Comparison of ENCODE assay signal across 4 fruit fly cellular contexts in genomic region chr3L:20737346-20737745, dm6.
TF ChIP-seq lines count a peak whose summit lies in the region.

No protein-coding gene starts in this region.

- no peak for TF ChIP-seq CTCF in whole organism, embryonic (GFP tag; optimal IDR thresholded peaks at IDR 0.05; lab: Kevin White, UChicago)

TF ChIP-seq in whole organism, embryonic, 481 proteins besides CTCF, POLR2A, EP300 and RAD21 (continues in another document):
- peak; percentile 5 for TF ChIP-seq CG15479 (GFP tag; optimal IDR thresholded peaks at IDR 0.05; lab: Kevin White, UChicago)
- TF ChIP-seq dmrt11E (tag; optimal IDR thresholded peaks at IDR 0.05; lab: Kevin White, UChicago) = peak; percentile 38
- TF ChIP-seq pan (optimal IDR thresholded peaks at IDR 0.05; lab: Kevin White, UChicago) = no peak
- no peak for TF ChIP-seq pan (GFP tag; optimal IDR thresholded peaks at IDR 0.05 in 1 of 2, IDR thresholded peaks at IDR 0.05 in 1 of 2)
- no peak for TF ChIP-seq CG18599 (GFP tag; optimal IDR thresholded peaks at IDR 0.05; lab: Kevin White, UChicago)
- TF ChIP-seq hth (optimal IDR thresholded peaks at IDR 0.05; lab: Kevin White, UChicago) = no peak
- TF ChIP-seq CG1603 (tag; optimal IDR thresholded peaks at IDR 0.05; lab: Kevin White, UChicago) = peak; percentile 15
- TF ChIP-seq Atf6 (GFP tag; IDR thresholded peaks at IDR 0.05; lab: Robert Waterston, UW) = no peak
- no peak for TF ChIP-seq CG3281 (GFP tag; optimal IDR thresholded peaks at IDR 0.05; lab: Kevin White, UChicago)
- no peak for TF ChIP-seq Antp (GFP tag; optimal IDR thresholded peaks at IDR 0.05; lab: Kevin White, UChicago)
- no peak for TF ChIP-seq vnd (GFP tag; IDR thresholded peaks at IDR 0.05; lab: Robert Waterston, UW; ENCODE audit: partially characterized antibody)
- TF ChIP-seq bsh (GFP tag; optimal IDR thresholded peaks at IDR 0.05; lab: Kevin White, UChicago) = peak in 1 of 2 experiments; percentile 36
- TF ChIP-seq gem (tag; optimal IDR thresholded peaks at IDR 0.05; lab: Kevin White, UChicago) = peak; percentile 5
- TF ChIP-seq eve (GFP tag; optimal IDR thresholded peaks at IDR 0.05; lab: Kevin White, UChicago) = no peak
- TF ChIP-seq CG1233 (GFP tag; optimal IDR thresholded peaks at IDR 0.05; lab: Kevin White, UChicago) = no peak
- TF ChIP-seq ttk (GFP tag; IDR thresholded peaks at IDR 0.05; lab: Robert Waterston, UW) = no peak
- no peak for TF ChIP-seq CG43689 (GFP tag; IDR thresholded peaks at IDR 0.05; lab: Robert Waterston, UW)
- TF ChIP-seq CG2202 (tag; optimal IDR thresholded peaks at IDR 0.05; lab: Kevin White, UChicago) = peak; percentile 11
- TF ChIP-seq CHES-1-like (GFP tag; optimal IDR thresholded peaks at IDR 0.05; lab: Kevin White, UChicago) = no peak
- no peak for TF ChIP-seq dpn (GFP tag; optimal IDR thresholded peaks at IDR 0.05; lab: Kevin White, UChicago)
- TF ChIP-seq Med (GFP tag; lab: Kevin White, UChicago) = peak; percentile 40
- TF ChIP-seq slp2 (GFP tag; optimal IDR thresholded peaks at IDR 0.05; lab: Kevin White, UChicago) = no peak
- peak; percentile 25 for TF ChIP-seq sens (GFP tag; lab: Kevin White, UChicago)
- TF ChIP-seq zf30C (GFP tag; optimal IDR thresholded peaks at IDR 0.05; lab: Kevin White, UChicago) = no peak

TF ChIP-seq in whole organism, prepupa, 60 proteins besides CTCF, POLR2A, EP300 and RAD21 (continues in another document):
- no peak for TF ChIP-seq CG11294 (GFP tag; IDR thresholded peaks at IDR 0.05; lab: Robert Waterston, UW)
- no peak for TF ChIP-seq CG11902 (GFP tag; optimal IDR thresholded peaks at IDR 0.05; lab: Kevin White, UChicago)
- peak; percentile 3 for TF ChIP-seq vri (GFP tag; optimal IDR thresholded peaks at IDR 0.05; lab: Kevin White, UChicago)
- peak; percentile 1 to 35 for TF ChIP-seq ss (GFP tag; optimal IDR thresholded peaks at IDR 0.05; lab: Kevin White, UChicago)
- no peak for TF ChIP-seq CG32006 (GFP tag; optimal IDR thresholded peaks at IDR 0.05; lab: Kevin White, UChicago)
- TF ChIP-seq Sox14 (GFP tag; optimal IDR thresholded peaks at IDR 0.05; lab: Kevin White, UChicago) = no peak
- TF ChIP-seq CG31627 (GFP tag; optimal IDR thresholded peaks at IDR 0.05; lab: Kevin White, UChicago) = no peak
- TF ChIP-seq Hr39 (GFP tag; optimal IDR thresholded peaks at IDR 0.05; lab: Kevin White, UChicago) = no peak
- no peak for TF ChIP-seq fd85E (GFP tag; optimal IDR thresholded peaks at IDR 0.05; lab: Kevin White, UChicago)
- TF ChIP-seq dsx (GFP tag; optimal IDR thresholded peaks at IDR 0.05; lab: Kevin White, UChicago; ENCODE audit: poor library complexity, severe bottlenecking) = no peak
- no peak for TF ChIP-seq Gug (GFP tag; IDR thresholded peaks at IDR 0.05; lab: Robert Waterston, UW)
- no peak for TF ChIP-seq lz (GFP tag; optimal IDR thresholded peaks at IDR 0.05; lab: Kevin White, UChicago)
- TF ChIP-seq cyc (GFP tag; optimal IDR thresholded peaks at IDR 0.05; lab: Kevin White, UChicago) = no peak
- TF ChIP-seq CG6163 (GFP tag; IDR thresholded peaks at IDR 0.05; lab: Robert Waterston, UW) = no peak
- TF ChIP-seq Sox15 (GFP tag; optimal IDR thresholded peaks at IDR 0.05; lab: Kevin White, UChicago) = no peak
- peak; percentile 30 for TF ChIP-seq CG9139 (GFP tag; optimal IDR thresholded peaks at IDR 0.05; lab: Kevin White, UChicago)
- TF ChIP-seq Hr4 (GFP tag; optimal IDR thresholded peaks at IDR 0.05; lab: Kevin White, UChicago) = no peak
- no peak for TF ChIP-seq net (GFP tag; optimal IDR thresholded peaks at IDR 0.05; lab: Kevin White, UChicago)
- TF ChIP-seq eg (GFP tag; IDR thresholded peaks at IDR 0.05; lab: Robert Waterston, UW) = no peak
- no peak for TF ChIP-seq fd59A (GFP tag; optimal IDR thresholded peaks at IDR 0.05; lab: Kevin White, UChicago)
- no peak for TF ChIP-seq CG6854 (GFP tag; optimal IDR thresholded peaks at IDR 0.05; lab: Kevin White, UChicago)
- TF ChIP-seq CG4318 (GFP tag; optimal IDR thresholded peaks at IDR 0.05; lab: Kevin White, UChicago) = no peak
- no peak for TF ChIP-seq CG6276 (GFP tag; optimal IDR thresholded peaks at IDR 0.05; lab: Kevin White, UChicago)
- TF ChIP-seq CG16779 (tag; optimal IDR thresholded peaks at IDR 0.05; lab: Kevin White, UChicago) = no peak
- TF ChIP-seq Ets96B (tag; optimal IDR thresholded peaks at IDR 0.05; lab: Kevin White, UChicago) = no peak

TF ChIP-seq in whole organism, pupa, 21 proteins besides CTCF, POLR2A, EP300 and RAD21:
- TF ChIP-seq Snoo (tag; optimal IDR thresholded peaks at IDR 0.05; lab: Kevin White, UChicago) = no peak
- TF ChIP-seq CG4496 (GFP tag; IDR thresholded peaks at IDR 0.05; lab: Robert Waterston, UW) = 0 out of 3 replicates have a peak, but pooled peaks have one; percentile 37
- TF ChIP-seq fd96Ca (GFP tag; IDR thresholded peaks at IDR 0.05; lab: Robert Waterston, UW) = no peak
- peak; percentile 17 for TF ChIP-seq CG8159 (tag; optimal IDR thresholded peaks at IDR 0.05; lab: Kevin White, UChicago)
- TF ChIP-seq D1 (tag; optimal IDR thresholded peaks at IDR 0.05; lab: Kevin White, UChicago) = no peak
- TF ChIP-seq CG34367 (tag; optimal IDR thresholded peaks at IDR 0.05; lab: Kevin White, UChicago) = no peak
- TF ChIP-seq Ets98B (GFP tag; IDR thresholded peaks at IDR 0.05; lab: Robert Waterston, UW) = no peak
- no peak for TF ChIP-seq CG14655 (GFP tag; optimal IDR thresholded peaks at IDR 0.05; lab: Kevin White, UChicago)
- no peak for TF ChIP-seq CG10348 (GFP tag; IDR thresholded peaks at IDR 0.05; lab: Robert Waterston, UW)
- no peak for TF ChIP-seq rn (GFP tag; IDR thresholded peaks at IDR 0.05; lab: Robert Waterston, UW)
- no peak for TF ChIP-seq CG8301 (tag; optimal IDR thresholded peaks at IDR 0.05; lab: Kevin White, UChicago)
- no peak for TF ChIP-seq CG9948 (tag; optimal IDR thresholded peaks at IDR 0.05; lab: Kevin White, UChicago)
- TF ChIP-seq CG15710 (tag; optimal IDR thresholded peaks at IDR 0.05; lab: Kevin White, UChicago) = no peak
- peak; percentile 13 for TF ChIP-seq gl (tag; optimal IDR thresholded peaks at IDR 0.05; lab: Kevin White, UChicago)
- no peak for TF ChIP-seq CG17806 (tag; optimal IDR thresholded peaks at IDR 0.05; lab: Kevin White, UChicago)
- no peak for TF ChIP-seq CG12605 (GFP tag; IDR thresholded peaks at IDR 0.05; lab: Robert Waterston, UW)
- no peak for TF ChIP-seq CG32121 (GFP tag; IDR thresholded peaks at IDR 0.05; lab: Robert Waterston, UW)
- TF ChIP-seq EcR (GFP tag; optimal IDR thresholded peaks at IDR 0.05; lab: Kevin White, UChicago) = peak; percentile 47
- no peak for TF ChIP-seq CG13204 (GFP tag; optimal IDR thresholded peaks at IDR 0.05; lab: Kevin White, UChicago)
- TF ChIP-seq Pif1A (GFP tag; optimal IDR thresholded peaks at IDR 0.05; lab: Kevin White, UChicago) = no peak

TF ChIP-seq in whole organism, wandering third instar larva, 38 proteins besides CTCF, POLR2A, EP300 and RAD21:
- no peak for TF ChIP-seq Hnf4 (GFP tag; optimal IDR thresholded peaks at IDR 0.05; lab: Kevin White, UChicago)
- peak; percentile 10 for TF ChIP-seq OdsH (GFP tag; optimal IDR thresholded peaks at IDR 0.05; lab: Kevin White, UChicago)
- no peak for TF ChIP-seq CrebA (GFP tag; optimal IDR thresholded peaks at IDR 0.05; lab: Kevin White, UChicago; ENCODE audit: borderline replicate concordance)
- TF ChIP-seq Hr78 (GFP tag; optimal IDR thresholded peaks at IDR 0.05; lab: Kevin White, UChicago) = no peak
- TF ChIP-seq Jra (GFP tag; optimal IDR thresholded peaks at IDR 0.05; lab: Kevin White, UChicago) = no peak
- TF ChIP-seq Hr83 (GFP tag; optimal IDR thresholded peaks at IDR 0.05; lab: Kevin White, UChicago; ENCODE audit: poor library complexity, severe bottlenecking) = no peak
- TF ChIP-seq rgr (GFP tag; optimal IDR thresholded peaks at IDR 0.05; lab: Kevin White, UChicago) = peak; percentile 7
- TF ChIP-seq h (GFP tag; optimal IDR thresholded peaks at IDR 0.05; lab: Kevin White, UChicago) = peak; percentile 44
- TF ChIP-seq GATAd (GFP tag; optimal IDR thresholded peaks at IDR 0.05; lab: Kevin White, UChicago) = no peak
- no peak for TF ChIP-seq pan (optimal IDR thresholded peaks at IDR 0.05; lab: Kevin White, UChicago)
- TF ChIP-seq Sp1 (GFP tag; optimal IDR thresholded peaks at IDR 0.05; lab: Kevin White, UChicago) = peak; percentile 2
- TF ChIP-seq Dfd (GFP tag; optimal IDR thresholded peaks at IDR 0.05; lab: Kevin White, UChicago) = no peak
- peak in 1 of 2 experiments; percentile 1 for TF ChIP-seq foxo (GFP tag; optimal IDR thresholded peaks at IDR 0.05; lab: Kevin White, UChicago)
- TF ChIP-seq Rel (GFP tag; optimal IDR thresholded peaks at IDR 0.05; lab: Kevin White, UChicago) = no peak
- no peak for TF ChIP-seq Rel (tag; optimal IDR thresholded peaks at IDR 0.05; lab: Kevin White, UChicago)
- TF ChIP-seq brk (GFP tag; optimal IDR thresholded peaks at IDR 0.05; lab: Kevin White, UChicago) = no peak
- no peak for TF ChIP-seq dmrt93B (GFP tag; optimal IDR thresholded peaks at IDR 0.05; lab: Kevin White, UChicago)
